Worm (Caenorhabditis elegans): Measurements from ENCODE around the gene srh-122.

srh-122 gene

ce11 chrV:15377903-15378302 lies at the start of gene srh-122:
Gene srh-122 (minus strand): TSS chrV:15378003.
- TF ChIP-seq ztf-29 (GFP tag; IDR thresholded peaks at IDR 0.05), result no peak
- no peak for TF ChIP-seq tab-1 (GFP tag; IDR thresholded peaks at IDR 0.05)
- no peak for TF ChIP-seq cog-1 (tag; optimal IDR thresholded peaks at IDR 0.05)
- TF ChIP-seq T22C8.4 (GFP tag; IDR thresholded peaks at IDR 0.05), result no peak
- TF ChIP-seq ztf-23 (GFP tag; IDR thresholded peaks at IDR 0.05), result no peak
- TF ChIP-seq ref-1 (GFP tag; conservative IDR thresholded peaks at IDR 0.05), result no peak
- TF ChIP-seq med-1 (GFP tag; optimal IDR thresholded peaks at IDR 0.05; ENCODE audit: insufficient read depth), result no peak
- no peak for TF ChIP-seq flt-1 (GFP tag; IDR thresholded peaks at IDR 0.05)
- no peak for TF ChIP-seq klf-2 (GFP tag; conservative IDR thresholded peaks at IDR 0.05)

ce11 chrV:15426944-15427343 lies 49.1 kb upstream of the srh-122 start, which contains the start of gene fbxa-209:
Gene fbxa-209 (minus strand): TSS chrV:15427044.
- TF ChIP-seq ztf-29 (GFP tag; IDR thresholded peaks at IDR 0.05) (no peak), T22C8.4 (GFP tag; IDR thresholded peaks at IDR 0.05) (no peak), med-1 (GFP tag; optimal IDR thresholded peaks at IDR 0.05; ENCODE audit: insufficient read depth) (no peak), cog-1 (tag; optimal IDR thresholded peaks at IDR 0.05) (no peak), flt-1 (GFP tag; IDR thresholded peaks at IDR 0.05) (no peak), tab-1 (GFP tag; IDR thresholded peaks at IDR 0.05) (no peak), klf-2 (GFP tag; conservative IDR thresholded peaks at IDR 0.05) (no peak), ref-1 (GFP tag; conservative IDR thresholded peaks at IDR 0.05) (no peak), ztf-23 (GFP tag; IDR thresholded peaks at IDR 0.05) (no peak)

ce11 chrV:15425368-15426091 lies 47.7 kb upstream of the srh-122 start, which contains the start of gene Y36E3A.2:
Gene Y36E3A.2 (plus strand): TSS chrV:15426041.
- TF ChIP-seq tab-1 (GFP tag; IDR thresholded peaks at IDR 0.05), result no peak
- no peak for TF ChIP-seq T22C8.4 (GFP tag; IDR thresholded peaks at IDR 0.05)
- no peak for TF ChIP-seq ztf-29 (GFP tag; IDR thresholded peaks at IDR 0.05)
- no peak for TF ChIP-seq flt-1 (GFP tag; IDR thresholded peaks at IDR 0.05)
- no peak for TF ChIP-seq cog-1 (tag; optimal IDR thresholded peaks at IDR 0.05)
- no peak for TF ChIP-seq med-1 (GFP tag; optimal IDR thresholded peaks at IDR 0.05; ENCODE audit: insufficient read depth)

- TF ChIP-seq flt-1 (GFP tag; IDR thresholded peaks at IDR 0.05), result no peak
Measured at ce11 chrV:15423601-15424000, 45.8 kb upstream of the srh-122 start, which contains the start of gene fbxa-104. Gene fbxa-104 (minus strand): TSS chrV:15423683.

DNA sequence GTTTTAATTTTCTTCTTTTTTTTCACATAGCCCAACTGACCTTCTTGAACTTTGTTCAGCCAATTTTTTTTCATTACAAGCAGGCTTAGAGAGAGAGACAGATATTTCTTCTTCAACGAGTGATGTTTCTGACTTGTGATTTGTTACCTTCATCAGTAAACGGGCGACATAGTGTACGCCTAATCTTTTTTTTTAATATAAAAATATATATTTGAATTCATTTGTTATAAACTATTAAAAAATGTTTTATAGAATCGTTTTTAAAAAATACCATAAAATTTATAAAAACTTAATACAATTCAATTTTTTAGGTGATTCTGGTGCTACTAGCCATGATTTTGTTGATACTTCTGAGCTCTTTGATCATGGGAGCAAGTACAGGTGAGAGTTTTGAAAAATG lies 40.0 kb upstream of the srh-122 start, which contains the start of gene T06E6.10:
T06E6.10 (plus strand) TSS at position 301 of the 400 bp plus-strand sequence.
- TF ChIP-seq flt-1 (GFP tag; IDR thresholded peaks at IDR 0.05) (no peak), ztf-29 (GFP tag; IDR thresholded peaks at IDR 0.05) (no peak), klf-2 (GFP tag; conservative IDR thresholded peaks at IDR 0.05) (no peak), ref-1 (GFP tag; conservative IDR thresholded peaks at IDR 0.05) (no peak), ztf-23 (GFP tag; IDR thresholded peaks at IDR 0.05) (no peak), med-1 (GFP tag; optimal IDR thresholded peaks at IDR 0.05; ENCODE audit: insufficient read depth) (no peak), T22C8.4 (GFP tag; IDR thresholded peaks at IDR 0.05) (no peak), cog-1 (tag; optimal IDR thresholded peaks at IDR 0.05) (no peak), tab-1 (GFP tag; IDR thresholded peaks at IDR 0.05) (no peak)

ce11 chrV:15415951-15416350 lies 38.1 kb upstream of the srh-122 start, which contains the start of gene srh-265:
Gene srh-265 (plus strand): TSS chrV:15416251.
- TF ChIP-seq tab-1 (GFP tag; IDR thresholded peaks at IDR 0.05), result no peak
- no peak for TF ChIP-seq ref-1 (GFP tag; conservative IDR thresholded peaks at IDR 0.05)
- no peak for TF ChIP-seq T22C8.4 (GFP tag; IDR thresholded peaks at IDR 0.05)
- no peak for TF ChIP-seq med-1 (GFP tag; optimal IDR thresholded peaks at IDR 0.05; ENCODE audit: insufficient read depth)
- no peak for TF ChIP-seq ztf-29 (GFP tag; IDR thresholded peaks at IDR 0.05)
- TF ChIP-seq cog-1 (tag; optimal IDR thresholded peaks at IDR 0.05), result no peak
- TF ChIP-seq klf-2 (GFP tag; conservative IDR thresholded peaks at IDR 0.05), result no peak
- TF ChIP-seq flt-1 (GFP tag; IDR thresholded peaks at IDR 0.05), result no peak
- TF ChIP-seq ztf-23 (GFP tag; IDR thresholded peaks at IDR 0.05), result no peak

DNA sequence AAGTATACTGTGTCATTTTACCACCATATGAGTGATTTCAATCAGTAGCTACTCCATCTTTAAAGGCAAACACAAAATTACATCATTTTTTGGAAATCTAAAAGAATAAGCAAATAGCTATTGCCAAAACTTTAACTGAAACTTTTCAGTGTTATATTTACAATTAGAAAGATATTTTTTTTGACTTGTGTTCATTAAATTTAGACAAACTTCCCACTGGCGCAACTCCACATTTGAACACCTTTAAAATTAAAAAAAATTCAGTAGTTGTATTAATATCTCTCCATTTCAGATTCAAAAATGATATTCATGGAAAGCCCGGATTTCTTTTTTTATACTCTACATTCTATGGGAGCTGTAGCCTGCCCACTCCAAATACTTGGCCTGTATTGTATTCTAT lies 36.0 kb upstream of the srh-122 start, which contains the start of gene srh-264:
srh-264 (plus strand) TSS at position 301 of the 400 bp plus-strand sequence.
- TF ChIP-seq cog-1 (tag; optimal IDR thresholded peaks at IDR 0.05) (no peak), ref-1 (GFP tag; conservative IDR thresholded peaks at IDR 0.05) (no peak), ztf-23 (GFP tag; IDR thresholded peaks at IDR 0.05) (no peak), tab-1 (GFP tag; IDR thresholded peaks at IDR 0.05) (no peak), flt-1 (GFP tag; IDR thresholded peaks at IDR 0.05) (no peak), med-1 (GFP tag; optimal IDR thresholded peaks at IDR 0.05; ENCODE audit: insufficient read depth) (no peak)

DNA sequence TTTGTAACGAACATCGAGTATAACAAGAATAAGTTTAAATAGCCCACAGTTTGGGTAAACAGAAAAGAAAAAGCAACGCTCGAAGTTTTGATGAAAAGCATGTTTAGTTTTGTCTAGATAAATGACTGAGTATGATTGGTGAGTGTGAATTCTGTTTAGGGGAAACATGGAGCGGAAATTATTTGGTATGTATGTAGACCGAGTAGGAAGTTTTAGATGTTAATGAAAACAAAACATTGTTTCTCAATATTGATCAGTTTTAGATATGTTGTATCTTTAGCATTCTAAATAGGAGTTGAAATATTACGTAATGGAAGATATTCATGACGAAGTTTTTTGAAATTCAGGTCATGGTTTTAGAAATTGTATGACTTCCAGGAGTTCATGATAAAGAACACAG lies 34.8 kb upstream of the srh-122 start, which contains the start of gene srbc-63:
srbc-63 (minus strand) TSS at position 101 of the 400 bp plus-strand sequence.
- no peak for TF ChIP-seq ref-1 (GFP tag; conservative IDR thresholded peaks at IDR 0.05)
- TF ChIP-seq flt-1 (GFP tag; IDR thresholded peaks at IDR 0.05), result no peak
- TF ChIP-seq tab-1 (GFP tag; IDR thresholded peaks at IDR 0.05), result no peak
- TF ChIP-seq ztf-23 (GFP tag; IDR thresholded peaks at IDR 0.05), result no peak
- no peak for TF ChIP-seq cog-1 (tag; optimal IDR thresholded peaks at IDR 0.05)
- no peak for TF ChIP-seq T22C8.4 (GFP tag; IDR thresholded peaks at IDR 0.05)
- no peak for TF ChIP-seq ztf-29 (GFP tag; IDR thresholded peaks at IDR 0.05)
- TF ChIP-seq klf-2 (GFP tag; conservative IDR thresholded peaks at IDR 0.05), result no peak
- TF ChIP-seq med-1 (GFP tag; optimal IDR thresholded peaks at IDR 0.05; ENCODE audit: insufficient read depth), result no peak

ce11 chrV:15406928-15407327 lies 29.1 kb upstream of the srh-122 start, which contains the start of gene srh-257:
Gene srh-257 (plus strand): TSS chrV:15407228.
- TF ChIP-seq tab-1 (GFP tag; IDR thresholded peaks at IDR 0.05), result no peak
- TF ChIP-seq cog-1 (tag; optimal IDR thresholded peaks at IDR 0.05), result no peak

- TF ChIP-seq med-1 (GFP tag; optimal IDR thresholded peaks at IDR 0.05; ENCODE audit: insufficient read depth), result no peak
- no peak for TF ChIP-seq ztf-23 (GFP tag; IDR thresholded peaks at IDR 0.05)
- TF ChIP-seq T22C8.4 (GFP tag; IDR thresholded peaks at IDR 0.05), result no peak
- TF ChIP-seq klf-2 (GFP tag; conservative IDR thresholded peaks at IDR 0.05), result no peak
- no peak for TF ChIP-seq cog-1 (tag; optimal IDR thresholded peaks at IDR 0.05)
- no peak for TF ChIP-seq ztf-29 (GFP tag; IDR thresholded peaks at IDR 0.05)
- no peak for TF ChIP-seq flt-1 (GFP tag; IDR thresholded peaks at IDR 0.05)
- no peak for TF ChIP-seq ref-1 (GFP tag; conservative IDR thresholded peaks at IDR 0.05)
- TF ChIP-seq tab-1 (GFP tag; IDR thresholded peaks at IDR 0.05), result no peak
Measured at ce11 chrV:15404859-15405258, 27.1 kb upstream of the srh-122 start, which contains the start of gene srh-258. Gene srh-258 (plus strand): TSS chrV:15405159.
